Fruit fly (Drosophila melanogaster): ENCODE results near the gene Dhdds.

DNA sequence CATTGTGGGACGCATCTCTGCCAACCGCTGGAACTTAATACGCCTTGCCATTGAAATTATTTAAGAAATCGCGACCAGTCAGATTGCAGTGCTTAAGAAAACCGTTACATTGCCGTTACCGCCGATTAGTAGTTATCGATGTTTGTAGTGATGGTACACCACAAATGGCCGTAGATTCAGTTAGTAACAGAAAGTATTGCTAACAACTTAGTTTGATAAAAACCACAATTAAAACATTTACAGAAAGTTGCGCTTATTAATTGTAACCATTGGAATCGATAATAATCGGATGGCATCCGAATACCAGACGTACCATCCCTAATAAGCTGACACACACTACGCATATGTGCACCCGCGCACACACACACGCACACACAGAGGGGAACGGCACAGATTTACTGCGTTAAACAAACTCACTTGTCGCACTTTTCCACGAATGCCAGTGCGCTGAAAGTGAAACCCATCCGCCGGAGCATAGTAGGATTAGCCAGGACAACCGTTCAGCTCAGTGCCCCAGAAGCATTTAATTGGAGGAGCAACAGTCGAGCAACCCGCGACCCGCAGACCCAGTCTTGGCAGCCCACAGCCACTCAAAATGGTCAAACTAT lies 13.0 kb downstream of the Dhdds start, which contains the start of the genes hdm and Ykt6:
- TF ChIP-seq psq (GFP tag; optimal IDR thresholded peaks at IDR 0.05) (peak; percentile 70), HLH106 (tag; optimal IDR thresholded peaks at IDR 0.05) (peak; percentile 76), Abd-B (GFP tag; optimal IDR thresholded peaks at IDR 0.05) (no peak), Jra (GFP tag; optimal IDR thresholded peaks at IDR 0.05) (peak; percentile 93), h (GFP tag; optimal IDR thresholded peaks at IDR 0.05) (peak; percentile 86), usp (GFP tag; optimal IDR thresholded peaks at IDR 0.05) (no peak), Hr78 (GFP tag; optimal IDR thresholded peaks at IDR 0.05) (no peak), Myc (optimal IDR thresholded peaks at IDR 0.05) (no peak), OdsH (GFP tag; optimal IDR thresholded peaks at IDR 0.05) (peak; percentile 70)

Measured in whole organism, wandering third instar larva.